Worm (Caenorhabditis elegans) whole organism, late embryonic: ENCODE measurements around the gene D1054.1.

Experiments used
- F13H6.1 ChIP-seq: sonication (generic microtip); optimal IDR thresholded peaks from 2 replicates; lab custom pipeline; 2016; ENCODE audit warnings: missing genetic modification characterization, missing compliant biosample characterization
- ama-1 ChIP-seq: fragments of 150-350 bp; optimal IDR thresholded peaks from 2 replicates; lab custom pipeline; 2014
- ceh-19 ChIP-seq: fragments of 200-800 bp; sonication (Bioruptor generic); optimal IDR thresholded peaks from 2 replicates; lab custom pipeline; 2018; ENCODE audit warnings: mild to moderate bottlenecking, missing genetic modification characterization, missing compliant biosample characterization
- ceh-30 ChIP-seq: fragments of 150-350 bp; optimal IDR thresholded peaks from 2 replicates; lab custom pipeline; 2014; ENCODE audit warnings: missing biosample characterization, missing genetic modification characterization
- ceh-9 ChIP-seq: sonication (generic microtip); optimal IDR thresholded peaks from 2 replicates; lab custom pipeline; 2016; ENCODE audit warnings: mild to moderate bottlenecking, missing genetic modification characterization, inconsistent platforms, missing compliant biosample characterization
- lin-11 ChIP-seq: fragments of 200-800 bp; sonication (Bioruptor generic); optimal IDR thresholded peaks from 2 replicates; lab custom pipeline; 2018; ENCODE audit warnings: mild to moderate bottlenecking, missing genetic modification characterization, missing compliant biosample characterization
- pag-3 ChIP-seq: sonication (generic microtip); optimal IDR thresholded peaks from 2 replicates; lab custom pipeline; 2016; ENCODE audit warnings: missing compliant biosample characterization, missing genetic modification characterization, borderline replicate concordance
- pha-4 ChIP-seq: fragments of 150-350 bp; optimal IDR thresholded peaks from 2 replicates; lab custom pipeline; 2018; ENCODE audit warnings: missing biosample characterization, missing genetic modification reagents, missing genetic modification characterization
- zip-5 ChIP-seq: sonication (generic microtip); optimal IDR thresholded peaks from 2 replicates; lab custom pipeline; 2016; ENCODE audit warnings: missing genetic modification characterization, missing compliant biosample characterization

DNA sequence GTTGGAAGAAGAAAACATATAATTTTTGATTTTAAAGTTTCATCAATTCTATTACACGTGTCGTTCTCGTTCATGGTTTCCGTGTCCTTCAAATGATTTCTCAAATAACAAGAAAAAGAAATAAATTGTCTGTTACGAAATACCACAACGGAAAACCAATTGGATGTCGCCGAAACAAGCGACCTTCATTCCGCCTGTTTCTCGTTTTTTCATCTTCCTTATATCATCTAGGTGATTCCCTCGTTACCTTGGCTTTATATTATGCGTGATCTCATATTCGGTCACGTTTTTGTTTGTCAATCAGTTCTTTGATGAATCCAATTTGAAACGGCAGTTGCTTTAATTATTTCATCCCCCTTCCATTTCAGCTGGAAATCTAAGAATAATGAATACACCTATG lies 12.9 kb downstream of the D1054.1 start:
- TF ChIP-seq ceh-30 (tag; lab: Kevin White, UChicago), result no peak
- TF ChIP-seq F13H6.1 (tag; lab: Kevin White, UChicago), result no peak
- TF ChIP-seq pag-3 (tag; lab: Kevin White, UChicago), result no peak
- no peak for TF ChIP-seq lin-11 (tag; lab: Kevin White, UChicago)
- TF ChIP-seq ama-1 (lab: Kevin White, UChicago), result no peak
- no peak for TF ChIP-seq pha-4
- no peak for TF ChIP-seq ceh-9 (tag; lab: Kevin White, UChicago)
- TF ChIP-seq ceh-19 (GFP tag; lab: Kevin White, UChicago), result no peak
- TF ChIP-seq zip-5 (tag; lab: Kevin White, UChicago), result no peak
